Fruit fly (Drosophila melanogaster): ENCODE measurements around the gene lin-52.

Gene lin-52

DNA sequence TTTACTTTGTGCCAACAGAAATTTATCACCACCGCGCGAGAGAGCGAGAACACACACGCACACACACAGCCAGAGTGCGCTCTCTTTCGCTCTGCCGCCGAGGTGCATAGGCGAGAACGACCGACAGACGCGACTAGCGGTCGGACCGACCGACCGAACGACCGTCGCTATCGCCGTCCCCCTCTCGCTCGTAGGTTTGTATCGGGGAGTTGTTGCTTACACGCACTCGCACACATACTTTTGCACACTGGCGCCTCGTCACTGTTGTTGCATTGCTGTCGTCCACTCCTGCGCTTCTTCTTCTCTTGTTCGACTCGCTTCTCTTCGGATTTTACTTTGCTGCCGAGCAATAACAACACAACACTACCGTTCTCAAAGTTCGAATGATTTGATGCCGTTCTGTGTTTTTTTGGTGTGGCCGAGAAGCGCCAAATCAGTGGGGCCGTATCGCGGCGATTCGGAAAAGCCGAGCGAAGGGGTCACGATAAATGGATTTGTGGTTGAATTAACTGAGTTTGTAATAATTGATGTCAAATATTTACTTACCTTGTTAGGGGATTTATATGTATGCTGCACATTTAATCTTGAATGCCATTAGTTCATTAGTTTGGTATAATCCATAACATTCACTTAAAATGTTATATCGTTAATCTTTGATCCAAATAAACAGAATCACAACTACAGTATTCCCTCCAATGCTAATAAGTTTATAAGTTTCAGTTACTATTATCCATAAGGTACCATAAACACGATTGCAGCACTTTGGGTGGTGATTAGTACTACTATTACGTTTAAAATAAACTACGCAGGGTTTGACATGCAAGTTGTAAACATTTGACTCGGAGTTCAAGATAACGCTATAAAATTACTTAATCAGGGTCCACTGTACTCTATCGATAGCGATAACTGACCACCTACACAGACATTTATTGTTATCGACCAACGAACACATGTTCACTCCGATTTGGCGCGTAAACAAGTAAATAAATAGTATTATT is 7.6 kb downstream of the lin-52 start, which contains the start of the genes IntS6 and Rtel1 (continued):
- peak; percentile 81 for TF ChIP-seq CG4318 (GFP tag; optimal IDR thresholded peaks at IDR 0.05)
- peak; percentile 87 for TF ChIP-seq CG11762 (GFP tag; optimal IDR thresholded peaks at IDR 0.05; ENCODE audit: insufficient read depth)
- TF ChIP-seq CG7368 (GFP tag; optimal IDR thresholded peaks at IDR 0.05), result peak; percentile 82
- peak; percentile 90 for TF ChIP-seq acj6 (GFP tag; optimal IDR thresholded peaks at IDR 0.05)
- peak; percentile 61 for TF ChIP-seq Eip93F (GFP tag; optimal IDR thresholded peaks at IDR 0.05)
- TF ChIP-seq Eip75B (GFP tag; optimal IDR thresholded peaks at IDR 0.05), result peak; percentile 91
- TF ChIP-seq CG3919 (GFP tag; optimal IDR thresholded peaks at IDR 0.05), result peak; percentile 88
- TF ChIP-seq Hr39 (GFP tag; optimal IDR thresholded peaks at IDR 0.05), result peak; percentile 97
- peak; percentile 73 for TF ChIP-seq Blimp-1 (GFP tag; optimal IDR thresholded peaks at IDR 0.05)
- peak; percentile 94 for TF ChIP-seq Hr4 (GFP tag; optimal IDR thresholded peaks at IDR 0.05)
- TF ChIP-seq fd59A (GFP tag; optimal IDR thresholded peaks at IDR 0.05), result peak; percentile 83
- TF ChIP-seq Lpt (GFP tag; optimal IDR thresholded peaks at IDR 0.05), result peak; percentile 76
- peak; percentile 95 for TF ChIP-seq Met (GFP tag; optimal IDR thresholded peaks at IDR 0.05)
- peak; percentile 96 for TF ChIP-seq Eip78C (GFP tag)
- TF ChIP-seq achi (GFP tag; optimal IDR thresholded peaks at IDR 0.05), result peak; percentile 89
- peak; percentile 87 for TF ChIP-seq CG8119 (GFP tag; IDR thresholded peaks at IDR 0.05)
- TF ChIP-seq net (GFP tag; optimal IDR thresholded peaks at IDR 0.05), result peak; percentile 82
- peak; percentile 86 for TF ChIP-seq CG6792 (GFP tag; optimal IDR thresholded peaks at IDR 0.05)
- TF ChIP-seq Ets21C (GFP tag; optimal IDR thresholded peaks at IDR 0.05), result peak; percentile 93
- peak; percentile 65 for TF ChIP-seq CG9139 (GFP tag; optimal IDR thresholded peaks at IDR 0.05)
- TF ChIP-seq lz (GFP tag; optimal IDR thresholded peaks at IDR 0.05), result peak; percentile 95
- peak; percentile 80 for TF ChIP-seq CG6808 (GFP tag; optimal IDR thresholded peaks at IDR 0.05)
- TF ChIP-seq CG8632 (GFP tag; optimal IDR thresholded peaks at IDR 0.05), result peak; percentile 89
- TF ChIP-seq CG15336 (GFP tag; IDR thresholded peaks at IDR 0.05), result peak; percentile 91

dm6 chrX:5745840-5746815 is 8.6 kb downstream of the lin-52 start:
- peak; percentile 81 for TF ChIP-seq Sox14 (GFP tag; optimal IDR thresholded peaks at IDR 0.05)
- TF ChIP-seq Hr4 (GFP tag; optimal IDR thresholded peaks at IDR 0.05), result peak; percentile 72
- peak; percentile 53 for TF ChIP-seq CG7368 (GFP tag; optimal IDR thresholded peaks at IDR 0.05)
- peak; percentile 73 for TF ChIP-seq CG11902 (GFP tag; optimal IDR thresholded peaks at IDR 0.05)
- TF ChIP-seq fd59A (GFP tag; optimal IDR thresholded peaks at IDR 0.05), result peak; percentile 63
- peak; percentile 61 for TF ChIP-seq CG6808 (GFP tag; optimal IDR thresholded peaks at IDR 0.05)
- TF ChIP-seq CG8119 (GFP tag; IDR thresholded peaks at IDR 0.05), result peak; percentile 76
- TF ChIP-seq Sox102F (GFP tag; optimal IDR thresholded peaks at IDR 0.05), result peak; percentile 65
- TF ChIP-seq Lpt (GFP tag; optimal IDR thresholded peaks at IDR 0.05), result peak; percentile 58
- TF ChIP-seq acj6 (GFP tag; optimal IDR thresholded peaks at IDR 0.05), result peak; percentile 70
- peak; percentile 34 to 53 for TF ChIP-seq salr (GFP tag; optimal IDR thresholded peaks at IDR 0.05)
- peak; percentile 75 for TF ChIP-seq CG6792 (GFP tag; optimal IDR thresholded peaks at IDR 0.05)
- peak; percentile 74 for TF ChIP-seq CG15336 (GFP tag; IDR thresholded peaks at IDR 0.05)
- TF ChIP-seq esn (GFP tag; optimal IDR thresholded peaks at IDR 0.05), result peak; percentile 70
- TF ChIP-seq CG6854 (GFP tag; optimal IDR thresholded peaks at IDR 0.05), result no peak
- peak; percentile 74 for TF ChIP-seq topi (GFP tag; optimal IDR thresholded peaks at IDR 0.05)
- peak; percentile 74 for TF ChIP-seq Met (GFP tag; optimal IDR thresholded peaks at IDR 0.05)
- peak; percentile 79 for TF ChIP-seq CG6276 (GFP tag; optimal IDR thresholded peaks at IDR 0.05)
- peak; percentile 71 for TF ChIP-seq CG31627 (GFP tag; optimal IDR thresholded peaks at IDR 0.05)
- TF ChIP-seq CG10669 (GFP tag; optimal IDR thresholded peaks at IDR 0.05), result peak; percentile 69
- TF ChIP-seq Eip93F (GFP tag; optimal IDR thresholded peaks at IDR 0.05), result peak; percentile 56
- peak; percentile 66 for TF ChIP-seq net (GFP tag; optimal IDR thresholded peaks at IDR 0.05)
- TF ChIP-seq svp (GFP tag), result peak; percentile 76
- TF ChIP-seq CG32006 (GFP tag; optimal IDR thresholded peaks at IDR 0.05), result peak; percentile 79
- TF ChIP-seq Smox (GFP tag; optimal IDR thresholded peaks at IDR 0.05), result peak; percentile 38
- peak; percentile 83 for TF ChIP-seq pdm3 (GFP tag; optimal IDR thresholded peaks at IDR 0.05)
- TF ChIP-seq Ets96B (tag; optimal IDR thresholded peaks at IDR 0.05), result peak; percentile 57
- TF ChIP-seq fkh (GFP tag; optimal IDR thresholded peaks at IDR 0.05), result peak; percentile 81
- TF ChIP-seq fd85E (GFP tag; optimal IDR thresholded peaks at IDR 0.05), result peak; percentile 17
- TF ChIP-seq CG11294 (GFP tag; IDR thresholded peaks at IDR 0.05), result peak; percentile 60
- TF ChIP-seq Sox15 (GFP tag; optimal IDR thresholded peaks at IDR 0.05), result peak; percentile 40
- TF ChIP-seq CG8632 (GFP tag; optimal IDR thresholded peaks at IDR 0.05), result peak; percentile 55
